Fruit fly (Drosophila melanogaster) Kc167 (cell line): ENCODE data around the gene mAChR-B.

Experiments used
- Myc ChIP-seq: fragments of >200 bp; optimal IDR thresholded peaks from 2 replicates; lab custom pipeline; 2017; ENCODE audit warnings: missing external identifiers
- h ChIP-seq: fragments of >200 bp; optimal IDR thresholded peaks from 3 replicates; lab custom pipeline; 2018; ENCODE audit warnings: missing external identifiers
- insv ChIP-seq: fragments of >200 bp; optimal IDR thresholded peaks from 3 replicates; lab custom pipeline; 2018; ENCODE audit warnings: missing external identifiers
- psq ChIP-seq: fragments of >200 bp; optimal IDR thresholded peaks from 2 replicates; lab custom pipeline; 2017; ENCODE audit warnings: missing external identifiers
- ttk ChIP-seq: sonication (Bioruptor generic); optimal IDR thresholded peaks from 2 replicates; lab custom pipeline; 2017; ENCODE audit warnings: missing external identifiers

dm6 chr3R:8105839-8106718 lies 47.0 kb downstream of the mAChR-B start:
- TF ChIP-seq psq (lab: Kevin White, UChicago) (no peak), h (lab: Kevin White, UChicago) (no peak), Myc (lab: Kevin White, UChicago) (no peak), insv (no peak), ttk (lab: Kevin White, UChicago) (no peak)
